Worm (Caenorhabditis elegans): ENCODE measurements around the gene wrt-10.

ce11 chrII:7560844-7561243, 26.5 kb upstream of the wrt-10 start:
- TF ChIP-seq hnd-1 (tag; optimal IDR thresholded peaks at IDR 0.05): no peak
- no peak for TF ChIP-seq ama-1 (optimal IDR thresholded peaks at IDR 0.05)
- TF ChIP-seq hmg-4 (GFP tag; optimal IDR thresholded peaks at IDR 0.05): no peak

Measured in whole organism, early embryonic.